Worm (Caenorhabditis elegans) whole organism, L4 larva: ENCODE data around the gene mrps-35.

ENCODE experiments used
- F10B5.3 ChIP-seq: sonication (generic microtip); optimal IDR thresholded peaks from 2 replicates; lab custom pipeline; 2016; ENCODE audit warnings: mild to moderate bottlenecking, missing genetic modification characterization, missing compliant biosample characterization
- F26F4.8 ChIP-seq: fragments of 200-800 bp; sonication (Bioruptor generic); conservative IDR thresholded peaks from 2 replicates; pipeline ENCODE4 v1.3.6; 2022; ENCODE audit warnings: missing genetic modification characterization, missing compliant biosample characterization
- F44E2.7 ChIP-seq: fragments of 200-800 bp; sonication (Bioruptor generic); IDR thresholded peaks from 2 replicates; pipeline ENCODE4 v2.1.2; 2022; ENCODE audit warnings: missing genetic modification characterization, missing compliant biosample characterization
- T20F7.1 ChIP-seq: fragments of 200-800 bp; sonication (Bioruptor generic); optimal IDR thresholded peaks from 2 replicates; lab custom pipeline; 2018; ENCODE audit warnings: mild to moderate bottlenecking, missing genetic modification characterization, missing compliant biosample characterization
- T26A8.4 ChIP-seq: fragments of 200-800 bp; sonication (Bioruptor generic); IDR thresholded peaks from 2 replicates; pipeline ENCODE4 v1.3.6; 2022; ENCODE audit warnings: missing genetic modification characterization, missing compliant biosample characterization
- Y48G9A.11 ChIP-seq: fragments of 200-800 bp; sonication (Bioruptor generic); IDR thresholded peaks from 2 replicates; pipeline ENCODE4 v1.3.6; 2022; ENCODE audit warnings: missing genetic modification reagents, missing genetic modification characterization, missing compliant biosample characterization
- Y75B8A.6 ChIP-seq: fragments of 200-800 bp; sonication (Bioruptor generic); IDR thresholded peaks from 2 replicates; pipeline ENCODE4 v1.3.6; 2022; ENCODE audit warnings: missing genetic modification reagents, missing genetic modification characterization, missing compliant biosample characterization
- ZK546.5 ChIP-seq, 2 experiments: sonication (generic microtip); optimal IDR thresholded peaks; 2 replicates each; lab custom pipeline; 2017; ENCODE audit warnings: missing biosample characterization in 2 of 2, missing genetic modification characterization in 2 of 2
- ama-1 ChIP-seq: fragments of 150-350 bp; optimal IDR thresholded peaks from 2 replicates; lab custom pipeline; 2014; ENCODE audit warnings: inconsistent platforms, mixed read lengths
- ceh-28 ChIP-seq: fragments of 150-350 bp; optimal IDR thresholded peaks from 2 replicates; lab custom pipeline; 2014; ENCODE audit warnings: missing biosample characterization, missing genetic modification reagents, missing genetic modification characterization
- ceh-32 ChIP-seq: sonication (generic microtip); optimal IDR thresholded peaks from 2 replicates; lab custom pipeline; 2016; ENCODE audit warnings: mild to moderate bottlenecking, missing genetic modification characterization, missing compliant biosample characterization; ENCODE audit not compliant: poor library complexity
- ceh-44 ChIP-seq: fragments of 200-800 bp; sonication (Bioruptor generic); IDR thresholded peaks from 2 replicates; pipeline ENCODE4 v1.3.6; 2022; ENCODE audit warnings: missing genetic modification reagents, missing genetic modification characterization, missing compliant biosample characterization
- ceh-62 ChIP-seq: sonication (generic microtip); optimal IDR thresholded peaks from 2 replicates; lab custom pipeline; 2017; ENCODE audit warnings: missing biosample characterization, missing genetic modification characterization
- ceh-82 ChIP-seq: sonication (generic microtip); optimal IDR thresholded peaks from 2 replicates; lab custom pipeline; 2017; ENCODE audit warnings: missing biosample characterization, missing genetic modification characterization
- ctbp-1 ChIP-seq: fragments of 200-800 bp; sonication (Bioruptor generic); IDR thresholded peaks from 2 replicates; pipeline ENCODE4 v1.3.6; 2022; ENCODE audit warnings: missing genetic modification reagents, missing genetic modification characterization, missing compliant biosample characterization
- daf-12 ChIP-seq: fragments of 150-350 bp; optimal IDR thresholded peaks from 2 replicates; lab custom pipeline; 2014; ENCODE audit warnings: missing biosample characterization, missing genetic modification reagents, missing genetic modification characterization
- daf-16 ChIP-seq, 3 experiments: sonication (generic microtip); optimal IDR thresholded peaks; 2 replicates each; lab custom pipeline; 2016 to 2017; ENCODE audit warnings: missing genetic modification characterization in 3 of 3, missing genetic modification reagents in 3 of 3, mild to moderate bottlenecking in 2 of 3, missing compliant biosample characterization in 2 of 3, missing biosample characterization in 1 of 3, moderate library complexity in 1 of 3
- dmd-8 ChIP-seq: fragments of 200-800 bp; sonication (Bioruptor generic); IDR thresholded peaks from 2 replicates; pipeline ENCODE4 v1.3.6; 2022; ENCODE audit warnings: missing genetic modification characterization, missing compliant biosample characterization
- duxl-1 ChIP-seq: sonication (generic microtip); optimal IDR thresholded peaks from 2 replicates; lab custom pipeline; 2016; ENCODE audit warnings: mild to moderate bottlenecking, missing genetic modification characterization, moderate library complexity, missing compliant biosample characterization; ENCODE audit not compliant: poor library complexity
- egl-27 ChIP-seq: sonication (generic microtip); optimal IDR thresholded peaks from 3 replicates; lab custom pipeline; 2017; ENCODE audit warnings: missing biosample characterization, missing genetic modification reagents, missing genetic modification characterization
- fkh-10 ChIP-seq: fragments of 150-350 bp; optimal IDR thresholded peaks from 2 replicates; lab custom pipeline; 2014; ENCODE audit warnings: missing biosample characterization, missing genetic modification reagents, missing genetic modification characterization
- hif-1 ChIP-seq, 2 experiments: sonication (generic microtip); optimal IDR thresholded peaks; 2 replicates each; lab custom pipeline; 2016 to 2017; ENCODE audit warnings: missing compliant biosample characterization in 2 of 2, missing genetic modification characterization in 2 of 2, missing genetic modification reagents in 2 of 2, missing genotype in 2 of 2, mild to moderate bottlenecking in 1 of 2
- hmg-1.1 ChIP-seq: fragments of 200-800 bp; sonication (Bioruptor generic); IDR thresholded peaks from 2 replicates; pipeline ENCODE4 v1.3.6; 2022; ENCODE audit warnings: missing genetic modification reagents, missing genetic modification characterization, missing compliant biosample characterization
- lim-7 ChIP-seq: fragments of 200-800 bp; sonication (Bioruptor generic); IDR thresholded peaks from 2 replicates; pipeline ENCODE4 v1.3.6; 2022; ENCODE audit warnings: missing genetic modification characterization, missing compliant biosample characterization
- lin-1 ChIP-seq: fragments of 200-800 bp; sonication (Bioruptor generic); IDR thresholded peaks from 2 replicates; pipeline ENCODE4 v1.3.6; 2022; ENCODE audit warnings: missing genetic modification reagents, missing genetic modification characterization, missing compliant biosample characterization
- lin-13 ChIP-seq: fragments of 150-350 bp; optimal IDR thresholded peaks from 2 replicates; lab custom pipeline; 2014; ENCODE audit warnings: missing biosample characterization, missing genetic modification reagents, missing genetic modification characterization
- lin-15B ChIP-seq: fragments of 150-350 bp; sonication (generic microtip); optimal IDR thresholded peaks from 3 replicates; lab custom pipeline; 2014; ENCODE audit warnings: missing biosample characterization, missing genetic modification characterization
- lin-29 ChIP-seq: fragments of 200-800 bp; sonication (Bioruptor generic); IDR thresholded peaks from 2 replicates; pipeline ENCODE4 v1.3.6; 2022; ENCODE audit warnings: missing genetic modification reagents, missing genetic modification characterization, missing compliant biosample characterization
- lsy-2 ChIP-seq, 2 experiments: fragments of 150-350 bp in 1 of 2; sonication (generic microtip) in 1 of 2; optimal IDR thresholded peaks; 2 replicates each; lab custom pipeline; 2014 to 2017; ENCODE audit warnings: missing biosample characterization in 2 of 2, missing genetic modification characterization in 2 of 2
- madf-5 ChIP-seq, 2 experiments: fragments of 200-800 bp; sonication (Bioruptor generic); IDR thresholded peaks; 2 replicates each; pipeline ENCODE4 v1.3.6; 2022; ENCODE audit warnings: missing compliant biosample characterization in 2 of 2, missing genetic modification characterization in 2 of 2
- mdl-1 ChIP-seq, 2 experiments: fragments of 150-350 bp in 1 of 2; sonication (generic microtip) in 1 of 2; optimal IDR thresholded peaks; 2 replicates each; lab custom pipeline; 2014 to 2017; ENCODE audit warnings: missing biosample characterization in 2 of 2, missing genetic modification characterization in 2 of 2
- mep-1 ChIP-seq: fragments of 150-350 bp; sonication (generic microtip); optimal IDR thresholded peaks from 3 replicates; lab custom pipeline; 2014; ENCODE audit warnings: missing biosample characterization, missing genetic modification characterization
- mxl-3 ChIP-seq: fragments of 200-800 bp; sonication (Bioruptor generic); optimal IDR thresholded peaks from 2 replicates; lab custom pipeline; 2018; ENCODE audit warnings: mild to moderate bottlenecking, missing genetic modification characterization, missing compliant biosample characterization
- nhr-10 ChIP-seq: fragments of 150-350 bp; optimal IDR thresholded peaks from 2 replicates; lab custom pipeline; 2014; ENCODE audit warnings: missing biosample characterization, missing genetic modification characterization
- nhr-11 ChIP-seq: fragments of 150-350 bp; optimal IDR thresholded peaks from 2 replicates; lab custom pipeline; 2014; ENCODE audit warnings: missing biosample characterization, missing genetic modification characterization
- nhr-111 ChIP-seq: fragments of 200-800 bp; sonication (Bioruptor generic); optimal IDR thresholded peaks from 2 replicates; lab custom pipeline; 2018; ENCODE audit warnings: mild to moderate bottlenecking, missing genetic modification characterization, missing compliant biosample characterization
- nhr-41 ChIP-seq: fragments of 200-800 bp; sonication (Bioruptor generic); IDR thresholded peaks from 2 replicates; pipeline ENCODE4 v1.3.6; 2022; ENCODE audit warnings: missing genetic modification reagents, missing genetic modification characterization, missing compliant biosample characterization
- nhr-48 ChIP-seq: sonication (generic microtip); optimal IDR thresholded peaks from 2 replicates; lab custom pipeline; 2016; ENCODE audit warnings: mild to moderate bottlenecking, missing genetic modification characterization, missing compliant biosample characterization
- nhr-6 ChIP-seq: fragments of 150-350 bp; optimal IDR thresholded peaks from 2 replicates; lab custom pipeline; 2014; ENCODE audit warnings: missing biosample characterization, missing genetic modification characterization
- nhr-76 ChIP-seq: fragments of 150-350 bp; optimal IDR thresholded peaks from 2 replicates; lab custom pipeline; 2014; ENCODE audit warnings: missing biosample characterization, missing genetic modification characterization
- pqm-1 ChIP-seq: sonication (generic microtip); optimal IDR thresholded peaks from 2 replicates; lab custom pipeline; 2017; ENCODE audit warnings: missing biosample characterization, missing genetic modification characterization
- rbr-2 ChIP-seq: sonication (generic microtip); optimal IDR thresholded peaks from 2 replicates; lab custom pipeline; 2016; ENCODE audit warnings: missing genotype, missing genetic modification characterization, missing compliant biosample characterization
- saeg-2 ChIP-seq: fragments of 200-800 bp; sonication (Bioruptor generic); IDR thresholded peaks from 2 replicates; pipeline ENCODE4 v1.3.6; 2022; ENCODE audit warnings: missing genetic modification reagents, missing genetic modification characterization, missing compliant biosample characterization
- set-16 ChIP-seq: fragments of 200-800 bp; sonication (Bioruptor generic); IDR thresholded peaks from 2 replicates; pipeline ENCODE4 v1.3.6; 2022; ENCODE audit warnings: missing genetic modification reagents, missing genetic modification characterization, missing compliant biosample characterization
- snpc-1.2 ChIP-seq: fragments of 200-800 bp; sonication (Bioruptor generic); IDR thresholded peaks from 2 replicates; pipeline ENCODE4 v1.3.6; 2022; ENCODE audit warnings: missing genetic modification reagents, missing genetic modification characterization, missing compliant biosample characterization
- snpc-4 ChIP-seq: fragments of 150-350 bp; optimal IDR thresholded peaks from 2 replicates; lab custom pipeline; 2014; ENCODE audit warnings: missing biosample characterization, missing genetic modification characterization
- spr-1 ChIP-seq: sonication (generic microtip); optimal IDR thresholded peaks from 2 replicates; lab custom pipeline; 2016; ENCODE audit warnings: mild to moderate bottlenecking, missing genetic modification characterization, missing compliant biosample characterization
- unc-62 ChIP-seq, 3 experiments: fragments of 150-350 bp in 1 of 3; sonication (generic microtip); optimal IDR thresholded peaks in 2 of 3; peaks in 1 of 3; 1 replicate in 1 of 3; 2 replicates in 2 of 3; lab custom pipeline; 2014 to 2017; ENCODE audit warnings: missing biosample characterization in 3 of 3, missing genetic modification characterization in 3 of 3, missing genetic modification reagents in 3 of 3, missing genotype in 1 of 3
- zag-1 ChIP-seq: fragments of 150-350 bp; optimal IDR thresholded peaks from 2 replicates; lab custom pipeline; 2014; ENCODE audit warnings: missing biosample characterization, missing genetic modification characterization
- zfp-2 ChIP-seq: sonication (generic microtip); optimal IDR thresholded peaks from 2 replicates; lab custom pipeline; 2016; ENCODE audit warnings: mild to moderate bottlenecking, missing genetic modification characterization, missing compliant biosample characterization
- ztf-11 ChIP-seq: fragments of 150-350 bp; optimal IDR thresholded peaks from 2 replicates; lab custom pipeline; 2014; ENCODE audit warnings: missing biosample characterization, missing genetic modification characterization

mrps-35 gene

DNA sequence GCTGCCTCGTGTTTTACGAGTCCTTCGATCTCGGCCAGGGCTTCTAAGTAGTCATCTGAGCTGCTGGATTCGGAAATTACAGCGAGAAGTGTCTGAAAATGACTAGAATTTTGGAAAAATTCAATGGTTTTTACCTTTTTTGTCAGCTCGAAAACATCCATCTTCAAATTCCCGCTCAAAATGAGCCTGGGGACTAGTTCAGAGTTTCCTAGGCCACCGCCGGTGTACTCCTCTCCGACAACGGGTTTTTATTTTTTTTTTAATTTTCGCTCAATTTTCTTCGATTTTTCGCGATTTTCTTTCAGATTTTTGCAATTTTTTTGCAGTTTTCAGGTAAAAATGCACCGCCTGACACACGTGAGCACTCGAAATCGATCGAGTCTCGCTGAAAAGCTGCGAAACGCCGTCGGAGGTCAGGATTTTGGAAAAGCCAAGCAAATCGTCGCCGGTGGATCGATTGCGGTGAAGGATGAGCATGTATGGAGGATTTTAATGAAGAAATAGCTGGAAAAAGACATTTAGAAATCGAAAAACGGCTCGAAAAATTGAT, at the start of gene mrps-35, which contains the start of gene sws-1 (continued):
- TF ChIP-seq mep-1: peak; percentile 45
- peak; percentile 70 for TF ChIP-seq duxl-1 (tag; lab: Kevin White, UChicago)
- TF ChIP-seq dmd-8 (GFP tag; lab: Robert Waterston, UW): no peak
- no peak for TF ChIP-seq lin-13
- TF ChIP-seq F26F4.8: no peak
- no peak for TF ChIP-seq Y75B8A.6
- TF ChIP-seq ceh-62 (tag; lab: Kevin White, UChicago): no peak
- TF ChIP-seq set-16 (GFP tag; lab: Robert Waterston, UW): 0 out of 2 replicates have a peak, but pooled peaks have one; percentile 9
- TF ChIP-seq ceh-32 (tag; lab: Kevin White, UChicago): no peak
- no peak for TF ChIP-seq F10B5.3 (tag; lab: Kevin White, UChicago)
- TF ChIP-seq nhr-111 (GFP tag; lab: Kevin White, UChicago): no peak
- no peak for TF ChIP-seq daf-12 (tag; lab: Kevin White, UChicago)
- TF ChIP-seq egl-27 (tag; lab: Kevin White, UChicago): no peak
- TF ChIP-seq madf-5 (GFP tag; IDR thresholded peaks at IDR 0.05; lab: Robert Waterston, UW): no peak
- TF ChIP-seq Y48G9A.11 (GFP tag; lab: Robert Waterston, UW): peak; percentile 68
- no peak for TF ChIP-seq nhr-11
- peak; percentile 66; the same call in 1 of the 2 replicates for TF ChIP-seq ceh-44 (GFP tag; lab: Robert Waterston, UW)
- no peak for TF ChIP-seq T26A8.4
- peak in 1 of 2 experiments; percentile 11 for TF ChIP-seq unc-62 (GFP tag; optimal IDR thresholded peaks at IDR 0.05 in 1 of 2; lab: Kevin White, UChicago)
- no peak for TF ChIP-seq unc-62 (tag; optimal IDR thresholded peaks at IDR 0.05; lab: Kevin White, UChicago)
- peak; percentile 67 for TF ChIP-seq nhr-6
- no peak for TF ChIP-seq ceh-82
- no peak for TF ChIP-seq mxl-3 (GFP tag; lab: Kevin White, UChicago)
- TF ChIP-seq lsy-2 (tag; optimal IDR thresholded peaks at IDR 0.05; lab: Kevin White, UChicago): peak in 1 of 2 experiments; percentile 77
- no peak for TF ChIP-seq T20F7.1 (GFP tag; lab: Kevin White, UChicago)
- TF ChIP-seq snpc-1.2 (GFP tag; lab: Robert Waterston, UW): 0 out of 2 replicates have a peak, but pooled peaks have one; percentile 30
- no peak for TF ChIP-seq lin-15B
- TF ChIP-seq ama-1 (lab: Kevin White, UChicago): no peak
- no peak for TF ChIP-seq ceh-28 (tag; lab: Kevin White, UChicago)
- TF ChIP-seq rbr-2 (tag; lab: Kevin White, UChicago): peak; percentile 37
- TF ChIP-seq ctbp-1 (GFP tag; lab: Robert Waterston, UW): no peak
- TF ChIP-seq hmg-1.1: 0 out of 2 replicates have a peak, but pooled peaks have one; percentile 38
- peak in 1 of 2 experiments; percentile 87 for TF ChIP-seq hif-1 (tag; optimal IDR thresholded peaks at IDR 0.05; lab: Kevin White, UChicago)
- TF ChIP-seq lin-29 (GFP tag; lab: Robert Waterston, UW): no peak
- TF ChIP-seq nhr-10: no peak
- TF ChIP-seq nhr-48 (tag; lab: Kevin White, UChicago): no peak
- no peak for TF ChIP-seq F44E2.7
- no peak for TF ChIP-seq lin-1 (GFP tag; lab: Robert Waterston, UW)
- TF ChIP-seq zfp-2 (tag; lab: Kevin White, UChicago): no peak
- TF ChIP-seq zag-1 (tag; lab: Kevin White, UChicago): no peak
- TF ChIP-seq fkh-10 (GFP tag; lab: Kevin White, UChicago): no peak
- TF ChIP-seq daf-16 (GFP tag; optimal IDR thresholded peaks at IDR 0.05; lab: Kevin White, UChicago): no peak
- TF ChIP-seq daf-16 (tag; optimal IDR thresholded peaks at IDR 0.05; lab: Kevin White, UChicago): peak; percentile 46
- no peak for TF ChIP-seq nhr-76 (tag; lab: Kevin White, UChicago)
- no peak for TF ChIP-seq snpc-4 (tag; lab: Kevin White, UChicago)
- TF ChIP-seq lim-7: no peak
- TF ChIP-seq nhr-41 (GFP tag; lab: Robert Waterston, UW): no peak
- no peak for TF ChIP-seq pqm-1 (tag; lab: Kevin White, UChicago)
- TF ChIP-seq mdl-1 (tag; optimal IDR thresholded peaks at IDR 0.05; lab: Kevin White, UChicago): no peak
- no peak for TF ChIP-seq saeg-2 (GFP tag; lab: Robert Waterston, UW)
- TF ChIP-seq spr-1 (tag; lab: Kevin White, UChicago): no peak
- TF ChIP-seq ZK546.5 (tag; optimal IDR thresholded peaks at IDR 0.05; lab: Kevin White, UChicago): no peak
- no peak for TF ChIP-seq ztf-11 (tag; lab: Kevin White, UChicago)
